Fruit fly (Drosophila melanogaster): ENCODE measurements around the gene RpS14b.
A peak's percentile ranks its signal among the peaks of the same experiment; 100 is the strongest.

DNA sequence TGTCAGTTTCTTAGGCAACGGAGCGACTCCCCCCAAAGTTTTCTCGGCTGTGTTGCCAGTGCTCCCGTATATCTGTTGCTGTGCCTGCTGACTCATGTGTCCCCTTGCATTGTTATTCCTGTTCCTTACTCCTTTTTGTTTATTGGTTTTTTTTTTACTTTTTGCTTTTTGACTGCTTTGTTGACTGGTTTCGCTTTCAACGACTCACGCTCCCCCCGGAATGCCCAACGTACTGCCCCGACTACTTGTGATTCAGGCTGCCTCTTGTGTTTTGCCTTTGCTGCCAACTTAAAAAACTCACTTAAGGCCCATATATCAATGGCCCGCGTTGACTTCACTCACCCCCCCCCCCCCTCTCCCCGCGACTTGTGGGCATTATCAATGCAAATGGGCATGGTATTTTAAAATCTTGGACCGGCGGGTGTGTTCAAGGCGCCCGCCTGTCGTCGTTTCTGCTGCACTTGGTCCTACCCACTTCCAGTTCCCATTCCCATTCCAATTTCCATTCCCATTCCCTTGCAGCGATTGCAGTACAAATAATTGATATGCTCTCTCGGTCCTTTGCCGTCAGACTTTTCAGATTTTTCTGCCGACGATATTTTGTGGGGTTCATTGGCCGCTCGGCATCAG, 38.7 kb downstream of the RpS14b start:
- TF ChIP-seq fd85E (GFP tag; optimal IDR thresholded peaks at IDR 0.05) (no peak), CG9139 (GFP tag; optimal IDR thresholded peaks at IDR 0.05) (peak; percentile 78)
